Worm (Caenorhabditis elegans) whole organism, midembryonic: ENCODE measurements around the gene F11A5.9.

Source experiments
- T22C8.4 ChIP-seq: fragments of 200-800 bp; sonication (Bioruptor generic); IDR thresholded peaks from 2 replicates; pipeline ENCODE4 v1.3.6; 2022; ENCODE audit warnings: missing genetic modification characterization, missing compliant biosample characterization
- tab-1 ChIP-seq: fragments of 200-800 bp; sonication (Bioruptor generic); IDR thresholded peaks from 2 replicates; pipeline ENCODE4 v1.3.6; 2022; ENCODE audit warnings: missing genetic modification characterization, missing compliant biosample characterization

- no peak for TF ChIP-seq T22C8.4 (GFP tag; lab: Robert Waterston, UW)
- no peak for TF ChIP-seq tab-1
Observed at ce11 chrV:16182110-16182509, 32.6 kb upstream of the F11A5.9 start, which contains the start of gene srz-13.
